Worm (Caenorhabditis elegans) whole organism, L4 larva: ENCODE measurements around the gene F35A5.8.

Experiments
- D1046.2 ChIP-seq: fragments of 200-800 bp; sonication (Bioruptor generic); IDR thresholded peaks from 2 replicates; pipeline ENCODE4 v1.3.6; 2022; ENCODE audit warnings: missing genetic modification characterization, missing compliant biosample characterization
- F37D6.2 ChIP-seq: sonication (generic microtip); optimal IDR thresholded peaks from 2 replicates; lab custom pipeline; 2016; ENCODE audit warnings: mild to moderate bottlenecking, missing genetic modification characterization, missing compliant biosample characterization
- T26A8.4 ChIP-seq: fragments of 200-800 bp; sonication (Bioruptor generic); IDR thresholded peaks from 2 replicates; pipeline ENCODE4 v1.3.6; 2022; ENCODE audit warnings: missing genetic modification characterization, missing compliant biosample characterization
- ZK337.2 ChIP-seq: fragments of 200-800 bp; sonication (Bioruptor generic); IDR thresholded peaks from 2 replicates; pipeline ENCODE4 v1.3.6; 2022; ENCODE audit warnings: missing genetic modification reagents, missing genetic modification characterization, missing compliant biosample characterization
- aha-1 ChIP-seq: fragments of 150-350 bp; peaks from one replicate; lab custom pipeline; 2014; ENCODE audit warnings: missing biosample characterization, missing genetic modification characterization
- ama-1 ChIP-seq: fragments of 150-350 bp; optimal IDR thresholded peaks from 2 replicates; lab custom pipeline; 2014; ENCODE audit warnings: inconsistent platforms, mixed read lengths
- attf-4 ChIP-seq: sonication (generic microtip); optimal IDR thresholded peaks from 3 replicates; lab custom pipeline; 2017; ENCODE audit warnings: missing biosample characterization, missing genetic modification characterization
- ceh-20 ChIP-seq: fragments of 200-800 bp; sonication (Bioruptor generic); IDR thresholded peaks from 2 replicates; pipeline ENCODE4 v1.3.6; 2022; ENCODE audit warnings: missing genetic modification reagents, missing genetic modification characterization, missing compliant biosample characterization
- ceh-32 ChIP-seq: sonication (generic microtip); optimal IDR thresholded peaks from 2 replicates; lab custom pipeline; 2016; ENCODE audit warnings: mild to moderate bottlenecking, missing genetic modification characterization, missing compliant biosample characterization; ENCODE audit not compliant: poor library complexity
- daf-16 ChIP-seq, 3 experiments: sonication (generic microtip); optimal IDR thresholded peaks; 2 replicates each; lab custom pipeline; 2016 to 2017; ENCODE audit warnings: missing genetic modification characterization in 3 of 3, missing genetic modification reagents in 3 of 3, mild to moderate bottlenecking in 2 of 3, missing compliant biosample characterization in 2 of 3, missing biosample characterization in 1 of 3, moderate library complexity in 1 of 3
- daf-19 ChIP-seq: fragments of 200-800 bp; sonication (Bioruptor generic); conservative IDR thresholded peaks from 2 replicates; pipeline ENCODE4 v1.3.6; 2022; ENCODE audit warnings: missing genetic modification characterization, missing compliant biosample characterization
- dmd-6 ChIP-seq: fragments of 200-800 bp; sonication (Bioruptor generic); IDR thresholded peaks from 2 replicates; pipeline ENCODE4 v1.3.6; 2022; ENCODE audit warnings: missing genetic modification reagents, missing genetic modification characterization, missing compliant biosample characterization
- dve-1 ChIP-seq: sonication (generic microtip); optimal IDR thresholded peaks from 2 replicates; lab custom pipeline; 2017; ENCODE audit warnings: antibody characterized with exemption, mild to moderate bottlenecking, missing genetic modification characterization, missing compliant biosample characterization; ENCODE audit not compliant: insufficient read depth
- hif-1 ChIP-seq, 2 experiments: sonication (generic microtip); optimal IDR thresholded peaks; 2 replicates each; lab custom pipeline; 2016 to 2017; ENCODE audit warnings: missing compliant biosample characterization in 2 of 2, missing genetic modification characterization in 2 of 2, missing genetic modification reagents in 2 of 2, missing genotype in 2 of 2, mild to moderate bottlenecking in 1 of 2
- hlh-11 ChIP-seq: fragments of 200-800 bp; sonication (Bioruptor generic); optimal IDR thresholded peaks from 2 replicates; lab custom pipeline; 2018; ENCODE audit warnings: mild to moderate bottlenecking, missing genetic modification characterization, missing compliant biosample characterization
- hlh-30 ChIP-seq: sonication (generic microtip); optimal IDR thresholded peaks from 2 replicates; lab custom pipeline; 2017; ENCODE audit warnings: antibody characterized with exemption, mild to moderate bottlenecking, missing genetic modification characterization, missing compliant biosample characterization; ENCODE audit not compliant: insufficient read depth
- hmg-1.1 ChIP-seq: fragments of 200-800 bp; sonication (Bioruptor generic); IDR thresholded peaks from 2 replicates; pipeline ENCODE4 v1.3.6; 2022; ENCODE audit warnings: missing genetic modification reagents, missing genetic modification characterization, missing compliant biosample characterization
- lin-38 ChIP-seq: fragments of 200-800 bp; sonication (Bioruptor generic); IDR thresholded peaks from 2 replicates; pipeline ENCODE4 v1.3.6; 2022; ENCODE audit warnings: missing genetic modification reagents, missing genetic modification characterization, missing compliant biosample characterization
- lsy-2 ChIP-seq, 2 experiments: fragments of 150-350 bp in 1 of 2; sonication (generic microtip) in 1 of 2; optimal IDR thresholded peaks; 2 replicates each; lab custom pipeline; 2014 to 2017; ENCODE audit warnings: missing biosample characterization in 2 of 2, missing genetic modification characterization in 2 of 2
- mdl-1 ChIP-seq, 2 experiments: fragments of 150-350 bp in 1 of 2; sonication (generic microtip) in 1 of 2; optimal IDR thresholded peaks; 2 replicates each; lab custom pipeline; 2014 to 2017; ENCODE audit warnings: missing biosample characterization in 2 of 2, missing genetic modification characterization in 2 of 2
- mdt-29 ChIP-seq: fragments of 200-800 bp; sonication (Bioruptor generic); IDR thresholded peaks from 2 replicates; pipeline ENCODE4 v1.3.6; 2022; ENCODE audit warnings: missing genetic modification reagents, missing genetic modification characterization, missing compliant biosample characterization
- mep-1 ChIP-seq: fragments of 150-350 bp; sonication (generic microtip); optimal IDR thresholded peaks from 3 replicates; lab custom pipeline; 2014; ENCODE audit warnings: missing biosample characterization, missing genetic modification characterization
- mes-2 ChIP-seq: sonication (generic microtip); optimal IDR thresholded peaks from 2 replicates; lab custom pipeline; 2016; ENCODE audit warnings: missing genotype, mild to moderate bottlenecking, missing genetic modification characterization, missing compliant biosample characterization; ENCODE audit not compliant: poor library complexity, severe bottlenecking
- mxl-3 ChIP-seq: fragments of 200-800 bp; sonication (Bioruptor generic); optimal IDR thresholded peaks from 2 replicates; lab custom pipeline; 2018; ENCODE audit warnings: mild to moderate bottlenecking, missing genetic modification characterization, missing compliant biosample characterization
- nhr-102 ChIP-seq: sonication (generic microtip); optimal IDR thresholded peaks from 2 replicates; lab custom pipeline; 2016; ENCODE audit warnings: mild to moderate bottlenecking, missing genetic modification characterization, moderate library complexity, missing compliant biosample characterization
- nhr-11 ChIP-seq: fragments of 150-350 bp; optimal IDR thresholded peaks from 2 replicates; lab custom pipeline; 2014; ENCODE audit warnings: missing biosample characterization, missing genetic modification characterization
- nhr-25 ChIP-seq: sonication (generic microtip); optimal IDR thresholded peaks from 2 replicates; lab custom pipeline; 2017; ENCODE audit warnings: missing genetic modification characterization, mild to moderate bottlenecking, missing compliant biosample characterization, antibody characterized with exemption, moderate library complexity, borderline replicate concordance; ENCODE audit not compliant: insufficient read depth
- nhr-28 ChIP-seq: fragments of 150-350 bp; optimal IDR thresholded peaks from 2 replicates; lab custom pipeline; 2014; ENCODE audit warnings: missing biosample characterization, missing genetic modification characterization
- nhr-42 ChIP-seq: fragments of 200-800 bp; sonication (Bioruptor generic); IDR thresholded peaks from 2 replicates; pipeline ENCODE4 v1.3.6; 2022; ENCODE audit warnings: missing genetic modification characterization, missing compliant biosample characterization
- nhr-48 ChIP-seq: sonication (generic microtip); optimal IDR thresholded peaks from 2 replicates; lab custom pipeline; 2016; ENCODE audit warnings: mild to moderate bottlenecking, missing genetic modification characterization, missing compliant biosample characterization
- pqm-1 ChIP-seq: sonication (generic microtip); optimal IDR thresholded peaks from 2 replicates; lab custom pipeline; 2017; ENCODE audit warnings: missing biosample characterization, missing genetic modification characterization
- rbr-2 ChIP-seq: sonication (generic microtip); optimal IDR thresholded peaks from 2 replicates; lab custom pipeline; 2016; ENCODE audit warnings: missing genotype, missing genetic modification characterization, missing compliant biosample characterization
- skn-1 ChIP-seq: fragments of 150-350 bp; optimal IDR thresholded peaks from 2 replicates; lab custom pipeline; 2014; ENCODE audit warnings: missing biosample characterization, missing genetic modification characterization
- snpc-1.2 ChIP-seq: fragments of 200-800 bp; sonication (Bioruptor generic); IDR thresholded peaks from 2 replicates; pipeline ENCODE4 v1.3.6; 2022; ENCODE audit warnings: missing genetic modification reagents, missing genetic modification characterization, missing compliant biosample characterization
- unc-39 ChIP-seq: sonication (generic microtip); optimal IDR thresholded peaks from 2 replicates; lab custom pipeline; 2017; ENCODE audit warnings: missing biosample characterization, missing genetic modification characterization
- unc-62 ChIP-seq, 3 experiments: fragments of 150-350 bp in 1 of 3; sonication (generic microtip); optimal IDR thresholded peaks in 2 of 3; peaks in 1 of 3; 1 replicate in 1 of 3; 2 replicates in 2 of 3; lab custom pipeline; 2014 to 2017; ENCODE audit warnings: missing biosample characterization in 3 of 3, missing genetic modification characterization in 3 of 3, missing genetic modification reagents in 3 of 3, missing genotype in 1 of 3
- zfp-2 ChIP-seq: sonication (generic microtip); optimal IDR thresholded peaks from 2 replicates; lab custom pipeline; 2016; ENCODE audit warnings: mild to moderate bottlenecking, missing genetic modification characterization, missing compliant biosample characterization

Gene F35A5.8

ce11 chrX:3788483-3788882, 14.8 kb downstream of the F35A5.8 start (continued):
- TF ChIP-seq nhr-102 (tag; lab: Kevin White, UChicago) (peak; percentile 10), lin-38 (GFP tag; lab: Robert Waterston, UW) (no peak), hlh-11 (tag; lab: Kevin White, UChicago) (peak; percentile 39), daf-19 (GFP tag; lab: Robert Waterston, UW) (no peak), T26A8.4 (GFP tag; lab: Robert Waterston, UW) (no peak), aha-1 (tag; lab: Kevin White, UChicago) (peak; percentile 91), ceh-20 (0 out of 2 replicates have a peak, but pooled peaks have one; percentile 24), mdt-29 (0 out of 2 replicates have a peak, but pooled peaks have one; percentile 52), mes-2 (tag; lab: Kevin White, UChicago) (no peak), hif-1 (tag; optimal IDR thresholded peaks at IDR 0.05; lab: Kevin White, UChicago) (no peak), skn-1 (no peak), ama-1 (lab: Kevin White, UChicago) (peak; percentile 95)

ce11 chrX:3787431-3788076, 15.7 kb downstream of the F35A5.8 start, which contains the start of gene pmpl-1:
Gene pmpl-1 (plus strand): TSS chrX:3788026.
- TF ChIP-seq nhr-48 (peak; percentile 22), F37D6.2 (tag; lab: Kevin White, UChicago) (no peak), mxl-3 (GFP tag; lab: Kevin White, UChicago) (peak; percentile 2), lsy-2 (tag; optimal IDR thresholded peaks at IDR 0.05; lab: Kevin White, UChicago) (peak; percentile 5 to 31), D1046.2 (GFP tag; lab: Robert Waterston, UW) (no peak), aha-1 (tag; lab: Kevin White, UChicago) (peak; percentile 99), hlh-11 (tag; lab: Kevin White, UChicago) (peak; percentile 44), ama-1 (lab: Kevin White, UChicago) (peak; percentile 81), daf-16 (GFP tag; optimal IDR thresholded peaks at IDR 0.05; lab: Kevin White, UChicago) (peak in 1 of 2 experiments; percentile 16), daf-16 (tag; optimal IDR thresholded peaks at IDR 0.05; lab: Kevin White, UChicago) (peak; percentile 5), hmg-1.1 (peak; percentile 31; the same call in 1 of the 2 replicates), dmd-6 (GFP tag; lab: Robert Waterston, UW) (peak; percentile 22), nhr-42 (GFP tag; lab: Robert Waterston, UW) (no peak), rbr-2 (peak; percentile 47), mes-2 (tag; lab: Kevin White, UChicago) (peak; percentile 18), nhr-11 (tag; lab: Kevin White, UChicago) (peak; percentile 33), nhr-28 (tag; lab: Kevin White, UChicago) (peak; percentile 44), nhr-25 (tag; lab: Kevin White, UChicago) (peak; percentile 66), hlh-30 (tag; lab: Kevin White, UChicago) (peak; percentile 88), unc-62 (GFP tag; optimal IDR thresholded peaks at IDR 0.05 in 1 of 2; lab: Kevin White, UChicago) (peak in 1 of 2 experiments; percentile 93), unc-62 (tag; optimal IDR thresholded peaks at IDR 0.05; lab: Kevin White, UChicago) (no peak), mdl-1 (tag; optimal IDR thresholded peaks at IDR 0.05; lab: Kevin White, UChicago) (peak; percentile 71 to 72), snpc-1.2 (GFP tag; lab: Robert Waterston, UW) (no peak), ZK337.2 (GFP tag; lab: Robert Waterston, UW) (no peak), mep-1 (tag; lab: Kevin White, UChicago) (peak; percentile 69), unc-39 (tag; lab: Kevin White, UChicago) (no peak)
- TF ChIP-seq, all 104 proteins: peak for 18

ce11 chrX:3785111-3785808, 18.0 kb downstream of the F35A5.8 start:
- TF ChIP-seq pqm-1 (tag; lab: Kevin White, UChicago) (peak; percentile 32), ama-1 (lab: Kevin White, UChicago) (no peak), daf-16 (GFP tag; optimal IDR thresholded peaks at IDR 0.05; lab: Kevin White, UChicago) (no peak), daf-16 (tag; optimal IDR thresholded peaks at IDR 0.05; lab: Kevin White, UChicago) (peak; percentile 96), F37D6.2 (tag; lab: Kevin White, UChicago) (no peak), ceh-32 (no peak), zfp-2 (tag; lab: Kevin White, UChicago) (no peak), nhr-28 (tag; lab: Kevin White, UChicago) (peak; percentile 24), attf-4 (tag; lab: Kevin White, UChicago) (no peak), dve-1 (tag; lab: Kevin White, UChicago) (peak; percentile 30), hlh-30 (tag; lab: Kevin White, UChicago) (peak; percentile 13)
